Worm (Caenorhabditis elegans) whole organism, late embryonic: Measurements from ENCODE around the gene skr-10.

Experiments used
- ceh-45 ChIP-seq: fragments of 200-800 bp; sonication (Bioruptor generic); IDR thresholded peaks from 2 replicates; pipeline ENCODE4 v1.3.6; 2022; ENCODE audit warnings: missing genetic modification reagents, missing genetic modification characterization, missing compliant biosample characterization
- pat-9 ChIP-seq: fragments of 200-800 bp; sonication (Bioruptor generic); optimal IDR thresholded peaks from 2 replicates; lab custom pipeline; 2018; ENCODE audit warnings: mild to moderate bottlenecking, missing genetic modification characterization, moderate library complexity, missing compliant biosample characterization
- sox-2 ChIP-seq: fragments of 200-800 bp; sonication (Bioruptor generic); IDR thresholded peaks from 2 replicates; pipeline ENCODE4 v1.3.6; 2022; ENCODE audit warnings: missing genetic modification reagents, missing genetic modification characterization, missing compliant biosample characterization
- unc-3 ChIP-seq, 2 experiments: fragments of 200-800 bp in 1 of 2; sonication (Bioruptor generic) in 1 of 2; sonication (generic microtip) in 1 of 2; conservative IDR thresholded peaks in 1 of 2; optimal IDR thresholded peaks in 1 of 2; 2 replicates each; pipeline versions ENCODE4 v1.3.6 to Lab custom; 2016 to 2022; ENCODE audit warnings: missing compliant biosample characterization in 2 of 2, missing genetic modification characterization in 2 of 2, missing genetic modification reagents in 1 of 2

DNA sequence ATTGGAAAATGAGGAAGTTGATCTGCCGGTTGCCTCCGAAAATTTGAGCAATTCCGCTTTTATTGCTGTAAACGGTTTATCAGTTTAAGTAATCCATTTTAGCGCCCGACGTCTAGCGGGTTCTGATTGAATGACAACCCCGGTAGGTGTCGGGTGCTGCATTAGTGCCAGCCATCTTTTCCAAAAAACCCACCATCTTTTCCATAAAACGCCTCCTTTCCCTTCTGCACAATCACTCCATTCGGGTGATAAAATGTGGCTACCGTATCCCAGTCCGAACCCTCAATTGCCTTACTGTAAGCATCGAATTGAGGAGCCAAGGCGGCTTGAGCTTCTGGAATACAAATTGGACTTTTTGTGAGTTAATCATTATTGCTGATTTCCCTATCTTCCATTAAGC, 46.4 kb upstream of the skr-10 start:
- TF ChIP-seq pat-9 (tag; lab: Kevin White, UChicago) (no peak), ceh-45 (no peak), unc-3 (GFP tag; conservative IDR thresholded peaks at IDR 0.05; lab: Robert Waterston, UW) (no peak), unc-3 (tag; optimal IDR thresholded peaks at IDR 0.05; lab: Kevin White, UChicago) (no peak), sox-2 (no peak)
